Worm (Caenorhabditis elegans) whole organism, L4 larva: ENCODE results near the gene flp-21.

Experiments
- ZK546.5 ChIP-seq, 2 experiments: sonication (generic microtip); optimal IDR thresholded peaks; 2 replicates each; lab custom pipeline; 2017; ENCODE audit warnings: missing biosample characterization in 2 of 2, missing genetic modification characterization in 2 of 2
- lin-29 ChIP-seq: fragments of 200-800 bp; sonication (Bioruptor generic); IDR thresholded peaks from 2 replicates; pipeline ENCODE4 v1.3.6; 2022; ENCODE audit warnings: missing genetic modification reagents, missing genetic modification characterization, missing compliant biosample characterization
- lin-39 ChIP-seq: fragments of 150-350 bp; optimal IDR thresholded peaks from 2 replicates; lab custom pipeline; 2014; ENCODE audit warnings: missing biosample characterization, missing genetic modification reagents, missing genetic modification characterization
- nhr-11 ChIP-seq: fragments of 150-350 bp; optimal IDR thresholded peaks from 2 replicates; lab custom pipeline; 2014; ENCODE audit warnings: missing biosample characterization, missing genetic modification characterization

DNA sequence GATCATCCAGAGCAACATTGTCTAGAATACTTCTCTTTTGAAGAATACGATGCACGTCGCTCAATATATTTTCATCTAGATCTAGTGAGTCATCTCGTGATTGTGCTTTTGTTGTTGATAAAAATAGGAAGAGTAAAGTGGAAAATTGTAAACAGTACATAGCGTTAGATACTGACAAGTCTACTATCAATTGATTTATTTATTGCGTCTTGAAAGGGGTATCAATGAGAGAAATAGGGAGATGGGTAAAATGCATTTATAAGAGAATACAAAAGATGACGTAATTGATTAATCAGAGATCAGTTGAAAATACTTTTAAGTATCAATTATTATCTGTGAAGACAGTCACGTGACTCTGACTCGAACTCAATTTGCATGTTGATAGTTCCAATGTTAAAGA lies 43.7 kb downstream of the flp-21 start, which contains the start of gene txt-5:
- TF ChIP-seq lin-39 = no peak
- no peak for TF ChIP-seq lin-29
- TF ChIP-seq ZK546.5 (tag; optimal IDR thresholded peaks at IDR 0.05; lab: Kevin White, UChicago) = no peak
- no peak for TF ChIP-seq nhr-11 (tag; lab: Kevin White, UChicago)
